Fruit fly (Drosophila melanogaster) whole organism, embryonic: ENCODE results near the gene CG44040.

Source experiments
- Bdp1 ChIP-seq: fragments of 200-800 bp; sonication (Bioruptor generic); optimal IDR thresholded peaks from 3 replicates; lab custom pipeline; 2016; ENCODE audit warnings: missing biosample characterization, missing genetic modification characterization
- CG10431 ChIP-seq: fragments of 200-800 bp; sonication (Bioruptor generic); optimal IDR thresholded peaks from 3 replicates; lab custom pipeline; 2018; ENCODE audit warnings: missing biosample characterization, mild to moderate bottlenecking, missing genetic modification characterization
- CG11695 ChIP-seq: fragments of 200-800 bp; sonication (Bioruptor generic); IDR thresholded peaks from 3 replicates; pipeline ENCODE4 v1.3.6; 2022; ENCODE audit warnings: missing biosample characterization, missing genetic modification characterization
- CG11696 ChIP-seq: fragments of 200-800 bp; sonication (Bioruptor generic); IDR thresholded peaks from 2 replicates; pipeline ENCODE4 v1.3.6; 2022; ENCODE audit warnings: missing biosample characterization, missing genetic modification characterization
- CG12219 ChIP-seq: fragments of 200-800 bp; sonication (Bioruptor generic); optimal IDR thresholded peaks from 3 replicates; lab custom pipeline; 2018; ENCODE audit warnings: missing biosample characterization, mild to moderate bottlenecking, missing genetic modification characterization
- CG15514 ChIP-seq: fragments of 200-800 bp; sonication (Bioruptor generic); optimal IDR thresholded peaks from 3 replicates; lab custom pipeline; 2017; ENCODE audit warnings: missing biosample characterization, missing genetic modification characterization, mild to moderate bottlenecking, moderate library complexity, missing genetic modification reagents
- CG17568 ChIP-seq: fragments of 200-800 bp; sonication (Bioruptor generic); optimal IDR thresholded peaks from 2 replicates; lab custom pipeline; 2018; ENCODE audit warnings: missing biosample characterization, mild to moderate bottlenecking, missing genetic modification characterization, moderate library complexity
- CG1792 ChIP-seq: fragments of 200-800 bp; sonication (Bioruptor generic); optimal IDR thresholded peaks from 2 replicates; lab custom pipeline; 2016; ENCODE audit warnings: missing biosample characterization, missing genetic modification characterization
- CG2875 ChIP-seq: fragments of 200-800 bp; sonication (Bioruptor generic); optimal IDR thresholded peaks from 2 replicates; lab custom pipeline; 2017; ENCODE audit warnings: missing biosample characterization, mild to moderate bottlenecking, missing genetic modification characterization, missing genetic modification reagents
- CG34376 ChIP-seq: fragments of 200-800 bp; sonication (Bioruptor generic); optimal IDR thresholded peaks from 2 replicates; lab custom pipeline; 2018; ENCODE audit warnings: missing biosample characterization, mild to moderate bottlenecking, missing genetic modification characterization
- CG4360 ChIP-seq: fragments of 200-800 bp; sonication (Bioruptor generic); IDR thresholded peaks from 2 replicates; pipeline ENCODE4 v1.3.6; 2022; ENCODE audit warnings: missing biosample characterization, missing genetic modification characterization
- CG4854 ChIP-seq: fragments of 200-800 bp; sonication (Bioruptor generic); optimal IDR thresholded peaks from 2 replicates; lab custom pipeline; 2016; ENCODE audit warnings: missing biosample characterization, missing genetic modification characterization, inconsistent platforms
- CG5180 ChIP-seq: fragments of 200-800 bp; sonication (Bioruptor generic); optimal IDR thresholded peaks from 3 replicates; lab custom pipeline; 2017; ENCODE audit warnings: missing biosample characterization, missing genetic modification characterization, mild to moderate bottlenecking, moderate library complexity, missing genetic modification reagents
- CG7357 ChIP-seq: fragments of 200-800 bp; sonication (Bioruptor generic); IDR thresholded peaks from 3 replicates; pipeline ENCODE4 v1.3.6; 2022; ENCODE audit warnings: missing biosample characterization, missing genetic modification characterization
- CG7928 ChIP-seq: fragments of 200-800 bp; sonication (Bioruptor generic); optimal IDR thresholded peaks from 2 replicates; lab custom pipeline; 2017; ENCODE audit warnings: missing biosample characterization, mild to moderate bottlenecking, missing genetic modification characterization
- Chrac-16 ChIP-seq: fragments of 200-800 bp; sonication (Bioruptor generic); optimal IDR thresholded peaks from 3 replicates; lab custom pipeline; 2016; ENCODE audit warnings: missing biosample characterization, missing genetic modification characterization
- CoRest ChIP-seq: fragments of 200-800 bp; sonication (Bioruptor generic); optimal IDR thresholded peaks from 3 replicates; lab custom pipeline; 2018; ENCODE audit warnings: missing biosample characterization, mild to moderate bottlenecking, missing genetic modification characterization, moderate library complexity
- Drgx ChIP-seq: fragments of 200-800 bp; sonication (Bioruptor generic); IDR thresholded peaks from 2 replicates; pipeline ENCODE4 v1.3.6; 2022; ENCODE audit warnings: missing biosample characterization, missing genetic modification characterization
- Ets65A ChIP-seq: fragments of 200-800 bp; sonication (Bioruptor generic); peaks from one replicate; lab custom pipeline; 2016; ENCODE audit warnings: missing biosample characterization, missing genetic modification characterization
- HLH3B ChIP-seq: fragments of 200-800 bp; sonication (Bioruptor generic); IDR thresholded peaks from 2 replicates; pipeline ENCODE4 v1.3.6; 2022; ENCODE audit warnings: missing biosample characterization, missing genetic modification characterization
- HLH4C ChIP-seq: fragments of 200-800 bp; sonication (Bioruptor generic); IDR thresholded peaks from 3 replicates; pipeline ENCODE4 v1.3.6; 2022; ENCODE audit warnings: missing biosample characterization, missing genetic modification characterization; ENCODE audit not compliant: partially characterized antibody
- HLHmδ ChIP-seq: fragments of 200-800 bp; sonication (Bioruptor generic); optimal IDR thresholded peaks from 2 replicates; lab custom pipeline; 2018; ENCODE audit warnings: missing biosample characterization, mild to moderate bottlenecking, missing genetic modification characterization, moderate library complexity
- Kr ChIP-seq: fragments of 200-800 bp; sonication (Bioruptor generic); optimal IDR thresholded peaks from 2 replicates; lab custom pipeline; 2017; ENCODE audit warnings: missing biosample characterization, mild to moderate bottlenecking, missing genetic modification characterization
- Lhr ChIP-seq: fragments of 200-800 bp; sonication (Bioruptor generic); optimal IDR thresholded peaks from 3 replicates; lab custom pipeline; 2017; ENCODE audit warnings: mild to moderate bottlenecking, missing biosample characterization, missing genetic modification reagents, missing genetic modification characterization
- MBD-R2 ChIP-seq: fragments of 200-800 bp; sonication (Bioruptor generic); IDR thresholded peaks from 2 replicates; pipeline ENCODE4 v1.3.6; 2022; ENCODE audit warnings: missing biosample characterization, missing genetic modification characterization
- MTF-1 ChIP-seq: fragments of 200-800 bp; sonication (Bioruptor generic); optimal IDR thresholded peaks from 2 replicates; lab custom pipeline; 2018; ENCODE audit warnings: missing biosample characterization, mild to moderate bottlenecking, missing genetic modification characterization, borderline replicate concordance
- Mes4 ChIP-seq: fragments of 200-800 bp; sonication (Bioruptor generic); optimal IDR thresholded peaks from 2 replicates; lab custom pipeline; 2016; ENCODE audit warnings: missing biosample characterization, missing genetic modification characterization
- Nf-YB ChIP-seq: fragments of 200-800 bp; sonication (Bioruptor generic); optimal IDR thresholded peaks from 3 replicates; lab custom pipeline; 2019; ENCODE audit warnings: missing biosample characterization, mild to moderate bottlenecking, missing genetic modification characterization, moderate library complexity
- Oli ChIP-seq: fragments of 200-800 bp; sonication (Bioruptor generic); optimal IDR thresholded peaks from 2 replicates; lab custom pipeline; 2018; ENCODE audit warnings: missing biosample characterization, mild to moderate bottlenecking, missing genetic modification characterization, moderate library complexity
- TFAM ChIP-seq: fragments of 200-800 bp; sonication (Bioruptor generic); optimal IDR thresholded peaks from 2 replicates; lab custom pipeline; 2017; ENCODE audit warnings: missing biosample characterization, missing genetic modification characterization, inconsistent platforms
- abd-A ChIP-seq: fragments of 200-800 bp; sonication (Bioruptor generic); optimal IDR thresholded peaks from 3 replicates; lab custom pipeline; 2019; ENCODE audit warnings: missing biosample characterization, mild to moderate bottlenecking, missing genetic modification characterization, moderate library complexity
- cato ChIP-seq: fragments of 200-800 bp; sonication (Bioruptor generic); optimal IDR thresholded peaks from 2 replicates; lab custom pipeline; 2016; ENCODE audit warnings: missing biosample characterization, missing genetic modification characterization, borderline replicate concordance
- dm ChIP-seq: fragments of 200-800 bp; sonication (Bioruptor generic); optimal IDR thresholded peaks from 3 replicates; lab custom pipeline; 2016; ENCODE audit warnings: missing biosample characterization, missing genetic modification characterization
- dmrt99B ChIP-seq: fragments of 200-800 bp; sonication (Bioruptor generic); optimal IDR thresholded peaks from 2 replicates; lab custom pipeline; 2018; ENCODE audit warnings: missing biosample characterization, mild to moderate bottlenecking, missing genetic modification characterization, moderate library complexity
- grau ChIP-seq: fragments of 200-800 bp; optimal IDR thresholded peaks from 3 replicates; lab custom pipeline; 2019; ENCODE audit warnings: missing biosample characterization, mild to moderate bottlenecking, missing genetic modification characterization, moderate library complexity
- gsb ChIP-seq: fragments of 200-800 bp; sonication (Bioruptor generic); IDR thresholded peaks from 2 replicates; pipeline ENCODE4 v1.3.6; 2022; ENCODE audit warnings: missing biosample characterization, missing genetic modification characterization
- gt ChIP-seq: fragments of 200-800 bp; sonication (Bioruptor generic); IDR thresholded peaks from 2 replicates; pipeline ENCODE4 v1.3.6; 2022; ENCODE audit warnings: missing biosample characterization, missing genetic modification characterization
- her ChIP-seq: fragments of 200-800 bp; sonication (Bioruptor generic); optimal IDR thresholded peaks from 2 replicates; lab custom pipeline; 2016; ENCODE audit warnings: missing biosample characterization, missing genetic modification characterization
- jumu ChIP-seq: fragments of 200-800 bp; sonication (Bioruptor generic); optimal IDR thresholded peaks from 3 replicates; lab custom pipeline; 2016; ENCODE audit warnings: missing biosample characterization, missing genetic modification characterization
- lbe ChIP-seq: fragments of 200-800 bp; sonication (Bioruptor generic); optimal IDR thresholded peaks from 2 replicates; lab custom pipeline; 2016; ENCODE audit warnings: missing biosample characterization, mild to moderate bottlenecking, missing genetic modification characterization
- lov ChIP-seq, 2 experiments: fragments of 200-800 bp in 1 of 2; fragments of >200 bp in 1 of 2; sonication (Bioruptor generic) in 1 of 2; IDR thresholded peaks in 1 of 2; optimal IDR thresholded peaks in 1 of 2; 2 replicates in 1 of 2; 3 replicates in 1 of 2; pipeline versions ENCODE4 v1.3.6 to Lab custom; 2017 to 2022; ENCODE audit warnings: missing biosample characterization in 1 of 2, missing genetic modification characterization in 1 of 2
- pros ChIP-seq: fragments of 200-800 bp; sonication (Bioruptor generic); optimal IDR thresholded peaks from 3 replicates; lab custom pipeline; 2019; ENCODE audit warnings: missing biosample characterization, mild to moderate bottlenecking, missing genetic modification characterization, moderate library complexity
- psq ChIP-seq: fragments of 200-800 bp; sonication (Bioruptor generic); optimal IDR thresholded peaks from 2 replicates; lab custom pipeline; 2017; ENCODE audit warnings: missing biosample characterization, missing genetic modification characterization
- sens-2 ChIP-seq: fragments of 200-800 bp; sonication (Bioruptor generic); IDR thresholded peaks from 2 replicates; pipeline ENCODE4 v1.3.6; 2022; ENCODE audit warnings: missing biosample characterization, missing genetic modification characterization
- shn ChIP-seq: fragments of 200-800 bp; sonication (Bioruptor generic); optimal IDR thresholded peaks from 3 replicates; lab custom pipeline; 2016; ENCODE audit warnings: missing biosample characterization, missing genetic modification characterization
- stwl ChIP-seq: fragments of 200-800 bp; sonication (Bioruptor generic); optimal IDR thresholded peaks from 3 replicates; lab custom pipeline; 2018; ENCODE audit warnings: missing biosample characterization, mild to moderate bottlenecking, missing genetic modification characterization, moderate library complexity
- usp ChIP-seq: fragments of >200 bp; optimal IDR thresholded peaks from 2 replicates; lab custom pipeline; 2017; ENCODE audit warnings: missing biosample characterization, missing genetic modification characterization
- wor ChIP-seq: fragments of 200-800 bp; sonication (Bioruptor generic); IDR thresholded peaks from 2 replicates; pipeline ENCODE4 v1.3.6; 2022; ENCODE audit warnings: missing biosample characterization, missing genetic modification characterization
- yki ChIP-seq: fragments of >200 bp; optimal IDR thresholded peaks from 3 replicates; lab custom pipeline; 2018
- z ChIP-seq: fragments of 200-800 bp; sonication (Bioruptor generic); IDR thresholded peaks from 3 replicates; pipeline ENCODE4 v1.3.6; 2022; ENCODE audit warnings: missing biosample characterization, missing genetic modification characterization
- zf30C ChIP-seq: fragments of 200-800 bp; sonication (Bioruptor generic); optimal IDR thresholded peaks from 3 replicates; lab custom pipeline; 2018; ENCODE audit warnings: missing biosample characterization, mild to moderate bottlenecking, missing genetic modification characterization

Gene CG44040

DNA sequence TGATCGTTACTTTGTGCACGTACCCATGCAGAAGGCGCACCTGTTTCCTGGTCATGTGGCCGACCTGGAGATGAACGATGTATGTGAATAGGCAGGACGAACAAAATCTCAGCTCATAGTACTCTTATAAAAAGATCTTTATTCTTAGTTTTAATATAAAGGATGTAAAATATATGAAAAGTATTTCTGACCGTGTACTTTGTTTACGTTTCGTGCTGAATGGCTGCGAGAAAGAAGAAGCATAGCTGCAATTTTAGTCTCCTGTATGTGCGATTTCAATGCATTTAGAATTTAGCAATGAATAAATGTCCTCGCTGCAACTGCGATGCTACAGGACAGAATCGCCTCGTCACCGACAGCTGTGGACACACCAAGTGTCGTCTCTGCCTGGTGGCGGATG, 27.6 kb downstream of the CG44040 start, which contains the start of the genes CG42726 and CG42727 (continued):
- no peak for TF ChIP-seq CG10431 (GFP tag; lab: Kevin White, UChicago)
- peak; percentile 23 for TF ChIP-seq stwl (tag; lab: Kevin White, UChicago)
- TF ChIP-seq Kr (GFP tag; lab: Kevin White, UChicago) = no peak
- no peak for TF ChIP-seq usp (GFP tag; lab: Kevin White, UChicago)
- peak; percentile 96 for TF ChIP-seq zf30C (GFP tag; lab: Kevin White, UChicago)
- no peak for TF ChIP-seq CG7357 (GFP tag; lab: Robert Waterston, UW)
- TF ChIP-seq CG17568 = no peak
- TF ChIP-seq cato (GFP tag; lab: Kevin White, UChicago) = peak; percentile 0
- TF ChIP-seq wor (GFP tag; lab: Robert Waterston, UW) = no peak
- no peak for TF ChIP-seq HLH4C (GFP tag; lab: Robert Waterston, UW)
- no peak for TF ChIP-seq CG2875 (GFP tag; lab: Kevin White, UChicago)
- TF ChIP-seq jumu = no peak
- peak; percentile 26 for TF ChIP-seq Oli (tag; lab: Kevin White, UChicago)
- TF ChIP-seq CG1792 = no peak
- no peak for TF ChIP-seq MTF-1
- TF ChIP-seq CG12219 (GFP tag; lab: Kevin White, UChicago) = no peak
- no peak for TF ChIP-seq dm (GFP tag; lab: Kevin White, UChicago)
- TF ChIP-seq Bdp1 = peak; percentile 15
- TF ChIP-seq Ets65A (GFP tag; lab: Kevin White, UChicago) = no peak
- TF ChIP-seq HLH3B (GFP tag; lab: Robert Waterston, UW) = no peak
- TF ChIP-seq HLHmδ (GFP tag; lab: Kevin White, UChicago) = no peak
- TF ChIP-seq pros (GFP tag; lab: Kevin White, UChicago) = no peak
- TF ChIP-seq CG4360 (GFP tag; lab: Robert Waterston, UW) = no peak
- no peak for TF ChIP-seq z (GFP tag; lab: Robert Waterston, UW)
- no peak for TF ChIP-seq CG5180 (GFP tag; lab: Kevin White, UChicago)
- TF ChIP-seq CoRest (tag; lab: Kevin White, UChicago) = peak; percentile 22
- no peak for TF ChIP-seq gt (GFP tag; lab: Robert Waterston, UW)
- TF ChIP-seq Mes4 (GFP tag; lab: Kevin White, UChicago) = no peak
- peak; percentile 20 for TF ChIP-seq lbe (GFP tag; lab: Kevin White, UChicago)
- TF ChIP-seq CG11696 (GFP tag; lab: Robert Waterston, UW) = peak; percentile 41; the same call in 1 of the 2 replicates
- peak; percentile 39 for TF ChIP-seq grau (tag; lab: Kevin White, UChicago)
- no peak for TF ChIP-seq yki (lab: Kevin White, UChicago)
- TF ChIP-seq psq (GFP tag; lab: Kevin White, UChicago) = no peak
- no peak for TF ChIP-seq shn
- no peak for TF ChIP-seq CG11695 (GFP tag; lab: Robert Waterston, UW)
- TF ChIP-seq lov (optimal IDR thresholded peaks at IDR 0.05; lab: Kevin White, UChicago) = no peak
- TF ChIP-seq lov (GFP tag; IDR thresholded peaks at IDR 0.05; lab: Robert Waterston, UW) = no peak
- TF ChIP-seq CG15514 (GFP tag; lab: Kevin White, UChicago) = no peak
- peak; percentile 25 for TF ChIP-seq Chrac-16 (GFP tag; lab: Kevin White, UChicago)
- TF ChIP-seq abd-A (tag; lab: Kevin White, UChicago) = no peak
- no peak for TF ChIP-seq gsb (GFP tag; lab: Robert Waterston, UW)
- TF ChIP-seq TFAM (GFP tag; lab: Kevin White, UChicago) = no peak
- peak; percentile 35; the same call in 1 of the 2 replicates for TF ChIP-seq sens-2 (GFP tag; lab: Robert Waterston, UW)
- TF ChIP-seq MBD-R2 (GFP tag; lab: Robert Waterston, UW) = peak; percentile 94
- no peak for TF ChIP-seq her (GFP tag; lab: Kevin White, UChicago)
- no peak for TF ChIP-seq Lhr (GFP tag; lab: Kevin White, UChicago)
- no peak for TF ChIP-seq CG7928
- no peak for TF ChIP-seq Nf-YB
- TF ChIP-seq CG34376 (GFP tag; lab: Kevin White, UChicago) = no peak
- peak; percentile 62; the same call in 1 of the 2 replicates for TF ChIP-seq Drgx
- no peak for TF ChIP-seq CG4854 (GFP tag; lab: Kevin White, UChicago)
- TF ChIP-seq dmrt99B (tag; lab: Kevin White, UChicago) = no peak
